Worm (Caenorhabditis elegans): ENCODE measurements around the gene T24A6.1.

ce11 chrV:3600570-3600969 lies 41.7 kb downstream of the T24A6.1 start, which contains the start of gene T22F3.7:
- no peak for TF ChIP-seq zag-1 (tag; optimal IDR thresholded peaks at IDR 0.05)
- no peak for TF ChIP-seq nhr-42 (GFP tag; IDR thresholded peaks at IDR 0.05)
- TF ChIP-seq nhr-237 (tag; optimal IDR thresholded peaks at IDR 0.05): no peak
- TF ChIP-seq fos-1 (tag; optimal IDR thresholded peaks at IDR 0.05): no peak
- TF ChIP-seq Y5F2A.4 (GFP tag; optimal IDR thresholded peaks at IDR 0.05): no peak
- TF ChIP-seq ces-1 (GFP tag; optimal IDR thresholded peaks at IDR 0.05): no peak
- no peak for TF ChIP-seq lin-1 (GFP tag; IDR thresholded peaks at IDR 0.05)
- TF ChIP-seq egl-43 (GFP tag; IDR thresholded peaks at IDR 0.05): no peak
- TF ChIP-seq ama-1 (optimal IDR thresholded peaks at IDR 0.05): no peak
- TF ChIP-seq ceh-28 (tag; optimal IDR thresholded peaks at IDR 0.05): no peak
- TF ChIP-seq vab-7 (GFP tag; IDR thresholded peaks at IDR 0.05): no peak
- no peak for TF ChIP-seq mdl-1 (tag; optimal IDR thresholded peaks at IDR 0.05)
